Fruit fly (Drosophila melanogaster): Measurements from ENCODE around the gene Adck5.

DNA sequence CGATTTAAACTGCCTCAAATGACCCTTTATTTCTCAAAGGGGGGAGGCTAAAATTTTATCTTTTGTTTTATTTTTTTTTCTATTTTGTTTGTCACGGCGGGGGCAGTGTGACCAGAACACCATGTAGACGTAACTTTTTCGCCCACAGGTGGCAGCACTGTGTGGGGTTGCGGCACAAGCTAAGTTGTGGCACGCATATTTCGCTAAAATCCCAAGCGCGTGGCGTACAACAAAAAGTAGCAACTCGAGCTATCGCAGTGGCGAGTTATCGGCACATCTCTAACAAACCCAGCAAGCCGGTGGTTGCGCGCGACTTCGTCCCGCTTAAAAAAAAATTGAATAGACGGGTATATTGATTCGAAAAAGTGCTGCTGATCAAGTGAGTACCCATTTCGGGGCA lies 46.5 kb upstream of the Adck5 start, which contains the start of the genes Ufd1 and NaPi-III:
- TF ChIP-seq h (optimal IDR thresholded peaks at IDR 0.05) (no peak), Sin3A (optimal IDR thresholded peaks at IDR 0.05) (no peak), Myc (optimal IDR thresholded peaks at IDR 0.05) (no peak), insv (optimal IDR thresholded peaks at IDR 0.05) (no peak), psq (optimal IDR thresholded peaks at IDR 0.05) (no peak)

All from Kc167 (cell line).